Fruit fly (Drosophila melanogaster) whole organism, embryonic: ENCODE measurements around the gene Ir94a.
A peak's percentile ranks its signal among the peaks of the same experiment; 100 is the strongest.

ENCODE experiments used
- Atf3 ChIP-seq: fragments of 200-800 bp; sonication (Bioruptor generic); optimal IDR thresholded peaks from 3 replicates; lab custom pipeline; 2016; ENCODE audit warnings: missing biosample characterization, missing genetic modification characterization
- CG10274 ChIP-seq: fragments of 200-800 bp; sonication (Bioruptor generic); optimal IDR thresholded peaks from 3 replicates; lab custom pipeline; 2017; ENCODE audit warnings: missing biosample characterization, mild to moderate bottlenecking, missing genetic modification characterization
- CG11093 ChIP-seq: fragments of 200-800 bp; sonication (Bioruptor generic); IDR thresholded peaks from 3 replicates; pipeline ENCODE4 v1.3.6; 2022; ENCODE audit warnings: missing biosample characterization, missing genetic modification characterization
- CG12104 ChIP-seq: fragments of 200-800 bp; sonication (Bioruptor generic); optimal IDR thresholded peaks from 3 replicates; lab custom pipeline; 2016; ENCODE audit warnings: missing biosample characterization, missing genetic modification characterization
- CG12155 ChIP-seq: fragments of 200-800 bp; sonication (Bioruptor generic); optimal IDR thresholded peaks from 3 replicates; lab custom pipeline; 2016; ENCODE audit warnings: missing biosample characterization, missing genetic modification characterization
- CG13775 ChIP-seq: fragments of 200-800 bp; sonication (Bioruptor generic); optimal IDR thresholded peaks from 3 replicates; lab custom pipeline; 2017; ENCODE audit warnings: missing biosample characterization, mild to moderate bottlenecking, missing genetic modification characterization
- CG14667 ChIP-seq: fragments of 200-800 bp; sonication (Bioruptor generic); IDR thresholded peaks from 2 replicates; pipeline ENCODE4 v1.3.6; 2022; ENCODE audit warnings: missing biosample characterization, missing genetic modification characterization
- CG15479 ChIP-seq: fragments of 200-800 bp; sonication (Bioruptor generic); optimal IDR thresholded peaks from 3 replicates; lab custom pipeline; 2019; ENCODE audit warnings: missing biosample characterization, mild to moderate bottlenecking, missing genetic modification characterization, moderate library complexity
- CG15696 ChIP-seq: fragments of 200-800 bp; sonication (Bioruptor generic); optimal IDR thresholded peaks from 2 replicates; lab custom pipeline; 2019; ENCODE audit warnings: missing biosample characterization, mild to moderate bottlenecking, missing genetic modification characterization, moderate library complexity
- CG17912 ChIP-seq: fragments of 200-800 bp; sonication (Bioruptor generic); optimal IDR thresholded peaks from 2 replicates; lab custom pipeline; 2018; ENCODE audit warnings: missing biosample characterization, mild to moderate bottlenecking, missing genetic modification characterization
- CG1832 ChIP-seq: fragments of 200-800 bp; sonication (Bioruptor generic); optimal IDR thresholded peaks from 2 replicates; lab custom pipeline; 2017; ENCODE audit warnings: missing biosample characterization, mild to moderate bottlenecking, missing genetic modification characterization, inconsistent platforms
- CG2202 ChIP-seq: fragments of 200-800 bp; sonication (Bioruptor generic); optimal IDR thresholded peaks from 2 replicates; lab custom pipeline; 2018; ENCODE audit warnings: missing biosample characterization, mild to moderate bottlenecking, missing genetic modification characterization
- CG6689 ChIP-seq: fragments of 200-800 bp; sonication (Bioruptor generic); IDR thresholded peaks from 2 replicates; pipeline ENCODE4 v1.3.6; 2022; ENCODE audit warnings: missing biosample characterization, missing genetic modification characterization
- CG8281 ChIP-seq: fragments of 200-800 bp; sonication (Bioruptor generic); optimal IDR thresholded peaks from 2 replicates; lab custom pipeline; 2018; ENCODE audit warnings: missing biosample characterization, mild to moderate bottlenecking, missing genetic modification characterization, moderate library complexity
- CG8388 ChIP-seq: fragments of 200-800 bp; sonication (Bioruptor generic); optimal IDR thresholded peaks from 2 replicates; lab custom pipeline; 2019; ENCODE audit warnings: missing biosample characterization, mild to moderate bottlenecking, missing genetic modification characterization, moderate library complexity
- CG9437 ChIP-seq: fragments of 200-800 bp; sonication (Bioruptor generic); optimal IDR thresholded peaks from 2 replicates; lab custom pipeline; 2018; ENCODE audit warnings: missing biosample characterization, mild to moderate bottlenecking, missing genetic modification characterization
- CG9932 ChIP-seq: fragments of 200-800 bp; sonication (Bioruptor generic); IDR thresholded peaks from 2 replicates; pipeline ENCODE4 v1.3.6; 2022; ENCODE audit warnings: missing biosample characterization, missing genetic modification characterization
- D19A ChIP-seq: fragments of 200-800 bp; optimal IDR thresholded peaks from 3 replicates; lab custom pipeline; 2019; ENCODE audit warnings: missing biosample characterization, mild to moderate bottlenecking, missing genetic modification characterization, moderate library complexity
- Dad ChIP-seq: fragments of 200-800 bp; sonication (Bioruptor generic); optimal IDR thresholded peaks from 3 replicates; lab custom pipeline; 2016; ENCODE audit warnings: missing biosample characterization, missing genetic modification characterization
- Dek ChIP-seq: fragments of 200-800 bp; sonication (Bioruptor generic); optimal IDR thresholded peaks from 3 replicates; lab custom pipeline; 2019; ENCODE audit warnings: missing biosample characterization, mild to moderate bottlenecking, missing genetic modification characterization, moderate library complexity
- ERR ChIP-seq: fragments of 200-800 bp; sonication (Bioruptor generic); optimal IDR thresholded peaks from 2 replicates; lab custom pipeline; 2016; ENCODE audit warnings: missing biosample characterization, missing genetic modification characterization
- Eip74EF ChIP-seq, 2 experiments: fragments of 200-800 bp in 1 of 2; fragments of >200 bp in 1 of 2; sonication (Bioruptor generic) in 1 of 2; optimal IDR thresholded peaks; 2 replicates each; lab custom pipeline; 2017 to 2019; ENCODE audit warnings: missing biosample characterization in 2 of 2, missing genetic modification characterization in 2 of 2, mild to moderate bottlenecking in 1 of 2, moderate library complexity in 1 of 2
- HLH3B ChIP-seq: fragments of 200-800 bp; sonication (Bioruptor generic); IDR thresholded peaks from 2 replicates; pipeline ENCODE4 v1.3.6; 2022; ENCODE audit warnings: missing biosample characterization, missing genetic modification characterization
- Hr3 ChIP-seq: fragments of 200-800 bp; sonication (Bioruptor generic); optimal IDR thresholded peaks from 3 replicates; lab custom pipeline; 2016; ENCODE audit warnings: missing biosample characterization, missing genetic modification characterization
- Jarid2 ChIP-seq: fragments of 200-800 bp; sonication (Bioruptor generic); optimal IDR thresholded peaks from 3 replicates; lab custom pipeline; 2017; ENCODE audit warnings: mild to moderate bottlenecking, missing biosample characterization, missing genetic modification reagents, missing genetic modification characterization
- Lhr ChIP-seq: fragments of 200-800 bp; sonication (Bioruptor generic); optimal IDR thresholded peaks from 3 replicates; lab custom pipeline; 2017; ENCODE audit warnings: mild to moderate bottlenecking, missing biosample characterization, missing genetic modification reagents, missing genetic modification characterization
- Lim3 ChIP-seq: fragments of 200-800 bp; sonication (Bioruptor generic); IDR thresholded peaks from 2 replicates; pipeline ENCODE4 v1.3.6; 2022; ENCODE audit warnings: missing biosample characterization, missing genetic modification characterization
- NK7.1 ChIP-seq: fragments of 200-800 bp; sonication (Bioruptor generic); optimal IDR thresholded peaks from 3 replicates; lab custom pipeline; 2016; ENCODE audit warnings: missing biosample characterization, missing genetic modification characterization
- Nf-YA ChIP-seq: fragments of 200-800 bp; sonication (Bioruptor generic); IDR thresholded peaks from 2 replicates; pipeline ENCODE4 v1.3.6; 2022; ENCODE audit warnings: missing biosample characterization, missing genetic modification characterization
- Xrp1 ChIP-seq: fragments of 200-800 bp; sonication (Bioruptor generic); IDR thresholded peaks from 2 replicates; pipeline ENCODE4 v1.3.6; 2022; ENCODE audit warnings: missing biosample characterization, missing genetic modification characterization
- YL-1 ChIP-seq: fragments of 200-800 bp; sonication (Bioruptor generic); optimal IDR thresholded peaks from 3 replicates; lab custom pipeline; 2017; ENCODE audit warnings: missing biosample characterization, mild to moderate bottlenecking, missing genetic modification characterization
- ap ChIP-seq: fragments of 200-800 bp; sonication (Bioruptor generic); IDR thresholded peaks from 2 replicates; pipeline ENCODE4 v1.3.6; 2022; ENCODE audit warnings: missing biosample characterization, missing genetic modification characterization
- ase ChIP-seq: fragments of 200-800 bp; sonication (Bioruptor generic); IDR thresholded peaks from 3 replicates; pipeline ENCODE4 v1.3.6; 2022; ENCODE audit warnings: missing biosample characterization, missing genetic modification characterization
- br ChIP-seq: fragments of >200 bp; optimal IDR thresholded peaks from 2 replicates; lab custom pipeline; 2017
- chm ChIP-seq: fragments of 200-800 bp; sonication (Bioruptor generic); IDR thresholded peaks from 2 replicates; pipeline ENCODE4 v1.3.6; 2022; ENCODE audit warnings: missing biosample characterization, missing genetic modification characterization
- danr ChIP-seq: fragments of 200-800 bp; sonication (Bioruptor generic); IDR thresholded peaks from 2 replicates; pipeline ENCODE4 v1.3.6; 2022; ENCODE audit warnings: missing biosample characterization, missing genetic modification characterization
- en ChIP-seq: fragments of 200-800 bp; sonication (Bioruptor generic); optimal IDR thresholded peaks from 2 replicates; lab custom pipeline; 2016; ENCODE audit warnings: missing biosample characterization, missing genetic modification characterization
- eyg ChIP-seq: fragments of 200-800 bp; sonication (Bioruptor generic); optimal IDR thresholded peaks from 3 replicates; lab custom pipeline; 2016; ENCODE audit warnings: missing biosample characterization, missing genetic modification characterization
- fd102C ChIP-seq: fragments of 200-800 bp; sonication (Bioruptor generic); optimal IDR thresholded peaks from 2 replicates; lab custom pipeline; 2018; ENCODE audit warnings: missing biosample characterization, mild to moderate bottlenecking, missing genetic modification characterization, moderate library complexity
- gt ChIP-seq: fragments of 200-800 bp; sonication (Bioruptor generic); IDR thresholded peaks from 2 replicates; pipeline ENCODE4 v1.3.6; 2022; ENCODE audit warnings: missing biosample characterization, missing genetic modification characterization
- h ChIP-seq: fragments of >200 bp; optimal IDR thresholded peaks from 2 replicates; lab custom pipeline; 2017
- mam ChIP-seq: fragments of 200-800 bp; sonication (Bioruptor generic); optimal IDR thresholded peaks from 3 replicates; lab custom pipeline; 2016; ENCODE audit warnings: missing biosample characterization, missing genetic modification characterization
- mld ChIP-seq: fragments of 200-800 bp; sonication (Bioruptor generic); IDR thresholded peaks from 3 replicates; pipeline ENCODE4 v1.3.6; 2022; ENCODE audit warnings: missing biosample characterization, missing genetic modification characterization; ENCODE audit not compliant: partially characterized antibody
- org-1 ChIP-seq: fragments of 200-800 bp; sonication (Bioruptor generic); optimal IDR thresholded peaks from 2 replicates; lab custom pipeline; 2017; ENCODE audit warnings: missing biosample characterization, missing genetic modification characterization
- pum ChIP-seq: fragments of 200-800 bp; sonication (Bioruptor generic); optimal IDR thresholded peaks from 2 replicates; lab custom pipeline; 2016; ENCODE audit warnings: missing biosample characterization, missing genetic modification characterization
- run ChIP-seq: fragments of 200-800 bp; sonication (Bioruptor generic); optimal IDR thresholded peaks from 3 replicates; lab custom pipeline; 2018; ENCODE audit warnings: missing biosample characterization, mild to moderate bottlenecking, missing genetic modification characterization
- sc ChIP-seq, 3 experiments: fragments of >200 bp in 2 of 3; fragments of 200-800 bp in 1 of 3; sonication (Bioruptor generic) in 1 of 3; optimal IDR thresholded peaks; 2 replicates in 2 of 3; 3 replicates in 1 of 3; lab custom pipeline; 2017; ENCODE audit warnings: mild to moderate bottlenecking in 1 of 3, missing biosample characterization in 1 of 3, missing genetic modification characterization in 1 of 3, missing genetic modification reagents in 1 of 3
- sima ChIP-seq: fragments of 200-800 bp; sonication (Bioruptor generic); optimal IDR thresholded peaks from 2 replicates; lab custom pipeline; 2016; ENCODE audit warnings: missing biosample characterization, missing genetic modification characterization
- slou ChIP-seq: fragments of 200-800 bp; sonication (Bioruptor generic); optimal IDR thresholded peaks from 3 replicates; lab custom pipeline; 2016; ENCODE audit warnings: missing biosample characterization, missing genetic modification characterization
- ssp ChIP-seq: fragments of 200-800 bp; sonication (Bioruptor generic); IDR thresholded peaks from 2 replicates; pipeline ENCODE4 v1.3.6; 2022; ENCODE audit warnings: missing biosample characterization, missing genetic modification characterization
- stwl ChIP-seq: fragments of 200-800 bp; sonication (Bioruptor generic); optimal IDR thresholded peaks from 3 replicates; lab custom pipeline; 2018; ENCODE audit warnings: missing biosample characterization, mild to moderate bottlenecking, missing genetic modification characterization, moderate library complexity
- tin ChIP-seq: fragments of 200-800 bp; sonication (Bioruptor generic); optimal IDR thresholded peaks from 3 replicates; lab custom pipeline; 2016; ENCODE audit warnings: missing biosample characterization, missing genetic modification characterization

The Ir94a gene

dm6 chr3R:22108316-22108715 lies 4.9 kb upstream of the Ir94a start (continued):
- no peak for TF ChIP-seq Hr3 (GFP tag; lab: Kevin White, UChicago)
- TF ChIP-seq Lim3 (GFP tag; lab: Robert Waterston, UW), result no peak
- peak; percentile 44 for TF ChIP-seq CG6689 (GFP tag; lab: Robert Waterston, UW)
- no peak for TF ChIP-seq CG12155 (GFP tag; lab: Kevin White, UChicago)
- TF ChIP-seq CG8281, result no peak
- no peak for TF ChIP-seq br (lab: Kevin White, UChicago)
- TF ChIP-seq CG12104, result no peak
- no peak for TF ChIP-seq CG1832 (GFP tag; lab: Kevin White, UChicago)
- TF ChIP-seq Nf-YA (GFP tag; lab: Robert Waterston, UW), result no peak
- TF ChIP-seq Eip74EF (GFP tag; optimal IDR thresholded peaks at IDR 0.05; lab: Kevin White, UChicago), result no peak
- peak; percentile 36 for TF ChIP-seq org-1 (GFP tag; lab: Kevin White, UChicago)
- no peak for TF ChIP-seq D19A (tag; lab: Kevin White, UChicago)
- no peak for TF ChIP-seq mld
- TF ChIP-seq CG2202 (tag; lab: Kevin White, UChicago), result no peak
- TF ChIP-seq danr (GFP tag; lab: Robert Waterston, UW), result no peak
- TF ChIP-seq h (lab: Kevin White, UChicago), result no peak
- no peak for TF ChIP-seq slou
- TF ChIP-seq HLH3B (GFP tag; lab: Robert Waterston, UW), result peak; percentile 55; the same call in 1 of the 2 replicates
- TF ChIP-seq en (GFP tag; lab: Kevin White, UChicago), result no peak
- no peak for TF ChIP-seq sima (GFP tag; lab: Kevin White, UChicago)
- no peak for TF ChIP-seq eyg
- TF ChIP-seq CG17912 (GFP tag; lab: Kevin White, UChicago), result no peak
- TF ChIP-seq YL-1 (GFP tag; lab: Kevin White, UChicago), result no peak
- peak; percentile 30 for TF ChIP-seq CG8388 (GFP tag; lab: Kevin White, UChicago)
- no peak for TF ChIP-seq fd102C (GFP tag; lab: Kevin White, UChicago)
- no peak for TF ChIP-seq Dek
- TF ChIP-seq stwl, result no peak
- peak; percentile 20; the same call in 1 of the 2 replicates for TF ChIP-seq CG14667 (GFP tag; lab: Robert Waterston, UW)
- TF ChIP-seq CG11093 (GFP tag; lab: Robert Waterston, UW), result 0 out of 3 replicates have a peak, but pooled peaks have one; percentile 44
- no peak for TF ChIP-seq CG15696
- TF ChIP-seq ase, result peak; percentile 31; the same call in 1 of the 3 replicates
- no peak for TF ChIP-seq gt (GFP tag; lab: Robert Waterston, UW)
- no peak for TF ChIP-seq NK7.1 (GFP tag; lab: Kevin White, UChicago)
- TF ChIP-seq ERR (GFP tag; lab: Kevin White, UChicago), result no peak
- no peak for TF ChIP-seq ap (GFP tag; lab: Robert Waterston, UW)
- no peak for TF ChIP-seq CG15479 (GFP tag; lab: Kevin White, UChicago)
- no peak for TF ChIP-seq mam (GFP tag; lab: Kevin White, UChicago)
- TF ChIP-seq CG13775, result no peak
- no peak for TF ChIP-seq ssp (GFP tag; lab: Robert Waterston, UW)
- TF ChIP-seq CG9437, result no peak
- TF ChIP-seq tin, result peak; percentile 36
- no peak for TF ChIP-seq Dad (GFP tag; lab: Kevin White, UChicago)
- peak; percentile 40; the same call in 1 of the 2 replicates for TF ChIP-seq chm
- peak; percentile 13 for TF ChIP-seq Jarid2 (GFP tag; lab: Kevin White, UChicago)
- TF ChIP-seq CG10274 (GFP tag; lab: Kevin White, UChicago), result peak; percentile 15
- TF ChIP-seq Atf3, result no peak
- TF ChIP-seq Xrp1 (GFP tag; lab: Robert Waterston, UW), result 0 out of 2 replicates have a peak, but pooled peaks have one; percentile 25
- TF ChIP-seq run (tag; lab: Kevin White, UChicago), result no peak
- no peak for TF ChIP-seq Lhr (GFP tag; lab: Kevin White, UChicago)
- no peak for TF ChIP-seq pum (GFP tag; lab: Kevin White, UChicago)
- no peak for TF ChIP-seq CG9932 (GFP tag; lab: Robert Waterston, UW)
- TF ChIP-seq sc (optimal IDR thresholded peaks at IDR 0.05; lab: Kevin White, UChicago), result no peak
- TF ChIP-seq sc (GFP tag; optimal IDR thresholded peaks at IDR 0.05; lab: Kevin White, UChicago), result no peak
